Fruit fly (Drosophila melanogaster): ENCODE data around the gene sog.

sog gene

DNA sequence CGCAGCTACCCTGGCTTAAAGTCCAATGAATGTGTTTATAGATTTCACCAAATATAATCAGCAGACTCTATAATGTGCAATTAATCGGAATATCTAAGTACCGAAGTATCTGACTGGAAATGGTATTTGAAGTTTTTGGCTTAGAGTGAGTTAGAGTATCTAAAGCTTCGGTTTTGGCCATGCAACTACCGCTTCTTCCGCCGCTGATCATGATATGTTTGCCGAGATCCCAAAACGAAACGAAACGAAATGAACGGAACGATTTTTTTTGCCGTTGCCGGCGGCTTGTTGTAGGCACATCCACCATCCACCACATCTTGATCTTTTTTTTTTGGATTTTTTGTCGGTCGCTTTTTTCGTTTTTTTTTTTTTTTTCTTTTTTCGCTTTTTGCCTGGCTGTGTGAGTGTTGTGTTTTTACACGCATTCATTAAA, 10.2 kb downstream of the sog start (continued):
- peak; percentile 77 for TF ChIP-seq E2f1 (GFP tag; IDR thresholded peaks at IDR 0.05)
- TF ChIP-seq ro (GFP tag; IDR thresholded peaks at IDR 0.05), result 0 out of 2 replicates have a peak, but pooled peaks have one; percentile 48
- TF ChIP-seq Ets97D (GFP tag; optimal IDR thresholded peaks at IDR 0.05), result peak; percentile 25
- TF ChIP-seq psq (GFP tag; optimal IDR thresholded peaks at IDR 0.05), result peak; percentile 39
- TF ChIP-seq HLH54F (GFP tag; optimal IDR thresholded peaks at IDR 0.05), result peak; percentile 64
- peak; percentile 90 for TF ChIP-seq sens (GFP tag)
- no peak for TF ChIP-seq CG2129 (GFP tag; IDR thresholded peaks at IDR 0.05; ENCODE audit: partially characterized antibody)
- TF ChIP-seq CG17361 (GFP tag; IDR thresholded peaks at IDR 0.05), result peak; percentile 65
- TF ChIP-seq nerfin-1 (tag; optimal IDR thresholded peaks at IDR 0.05), result peak; percentile 53
- 0 out of 3 replicates have a peak, but pooled peaks have one; percentile 71 for TF ChIP-seq CG2199 (GFP tag; IDR thresholded peaks at IDR 0.05)
- TF ChIP-seq CG7928 (GFP tag; optimal IDR thresholded peaks at IDR 0.05), result peak; percentile 23
- peak; percentile 73 for TF ChIP-seq Sox100B (GFP tag; optimal IDR thresholded peaks at IDR 0.05)
- peak; percentile 81 for TF ChIP-seq CG6689 (GFP tag; IDR thresholded peaks at IDR 0.05)
- TF ChIP-seq phol (tag; optimal IDR thresholded peaks at IDR 0.05), result peak; percentile 72
- peak in 1 of 2 experiments; percentile 85 for TF ChIP-seq eve (GFP tag; optimal IDR thresholded peaks at IDR 0.05)
- peak; percentile 93 for TF ChIP-seq HLH3B (GFP tag; IDR thresholded peaks at IDR 0.05)
- TF ChIP-seq Fer2 (tag; optimal IDR thresholded peaks at IDR 0.05), result peak; percentile 29
- peak; percentile 33 for TF ChIP-seq CG8281 (tag; optimal IDR thresholded peaks at IDR 0.05)
- no peak for TF ChIP-seq pzg (GFP tag; optimal IDR thresholded peaks at IDR 0.05)
- peak; percentile 76 for TF ChIP-seq Hmr (GFP tag; optimal IDR thresholded peaks at IDR 0.05)
- peak; percentile 86 for TF ChIP-seq Atf6 (GFP tag; IDR thresholded peaks at IDR 0.05)
- peak; percentile 72 for TF ChIP-seq CG8944 (GFP tag; optimal IDR thresholded peaks at IDR 0.05)
- TF ChIP-seq Vsx1 (GFP tag; optimal IDR thresholded peaks at IDR 0.05), result peak; percentile 38
- peak; percentile 86 for TF ChIP-seq CG7372 (GFP tag; IDR thresholded peaks at IDR 0.05)
- TF ChIP-seq Meics (GFP tag; optimal IDR thresholded peaks at IDR 0.05), result peak; percentile 75
- peak; percentile 53 for TF ChIP-seq scrt (GFP tag; optimal IDR thresholded peaks at IDR 0.05)
- TF ChIP-seq CG34422 (GFP tag; IDR thresholded peaks at IDR 0.05), result peak; percentile 64; the same call in 2 of the 3 replicates
- peak; percentile 22 for TF ChIP-seq CG12104 (GFP tag; optimal IDR thresholded peaks at IDR 0.05)
- TF ChIP-seq lilli (GFP tag; optimal IDR thresholded peaks at IDR 0.05), result peak; percentile 76
- peak; percentile 94 for TF ChIP-seq ci (GFP tag; IDR thresholded peaks at IDR 0.05)
- no peak for TF ChIP-seq CG10431 (GFP tag; optimal IDR thresholded peaks at IDR 0.05)
- no peak for TF ChIP-seq kni (GFP tag; optimal IDR thresholded peaks at IDR 0.05)
- peak; percentile 30 for TF ChIP-seq Bteb2 (GFP tag; optimal IDR thresholded peaks at IDR 0.05)
- TF ChIP-seq CG2202 (tag; optimal IDR thresholded peaks at IDR 0.05), result no peak
- no peak for TF ChIP-seq Trl (optimal IDR thresholded peaks at IDR 0.05)
- TF ChIP-seq Trl (GFP tag; optimal IDR thresholded peaks at IDR 0.05), result peak; percentile 90
- TF ChIP-seq br (optimal IDR thresholded peaks at IDR 0.05), result no peak
- TF ChIP-seq CG10543 (GFP tag; optimal IDR thresholded peaks at IDR 0.05), result no peak
- peak; percentile 71 for TF ChIP-seq CG7556 (GFP tag; optimal IDR thresholded peaks at IDR 0.05)
- TF ChIP-seq pros (GFP tag; optimal IDR thresholded peaks at IDR 0.05), result no peak
- TF ChIP-seq dmrt99B (tag; optimal IDR thresholded peaks at IDR 0.05), result peak; percentile 87
- TF ChIP-seq kah (GFP tag; optimal IDR thresholded peaks at IDR 0.05), result peak; percentile 26
- no peak for TF ChIP-seq ato (GFP tag; IDR thresholded peaks at IDR 0.05; ENCODE audit: partially characterized antibody)
- no peak for TF ChIP-seq Lhr (GFP tag; optimal IDR thresholded peaks at IDR 0.05)
- peak; percentile 50 for TF ChIP-seq CG9437 (GFP tag; optimal IDR thresholded peaks at IDR 0.05)
- TF ChIP-seq Hand (GFP tag; optimal IDR thresholded peaks at IDR 0.05), result peak; percentile 29
- TF ChIP-seq grau (tag; optimal IDR thresholded peaks at IDR 0.05), result peak; percentile 78
- TF ChIP-seq CG15479 (GFP tag; optimal IDR thresholded peaks at IDR 0.05), result no peak
- peak; percentile 71 for TF ChIP-seq CG17385 (GFP tag; optimal IDR thresholded peaks at IDR 0.05)
- peak; percentile 73 for TF ChIP-seq Nf-YA (GFP tag; IDR thresholded peaks at IDR 0.05)
- TF ChIP-seq sr (GFP tag; IDR thresholded peaks at IDR 0.05), result peak; percentile 51; the same call in 1 of the 3 replicates
